Worm (Caenorhabditis elegans): Measurements from ENCODE around the gene spp-1.

- no peak for TF ChIP-seq unc-62 (GFP tag; optimal IDR thresholded peaks at IDR 0.05)
- TF ChIP-seq nhr-77 (tag; optimal IDR thresholded peaks at IDR 0.05), result no peak
- TF ChIP-seq skn-1 (tag; optimal IDR thresholded peaks at IDR 0.05), result no peak
- no peak for TF ChIP-seq ZK546.5 (tag; optimal IDR thresholded peaks at IDR 0.05)
- no peak for TF ChIP-seq pha-4 (tag; optimal IDR thresholded peaks at IDR 0.05)
- no peak for TF ChIP-seq snpc-4 (tag; optimal IDR thresholded peaks at IDR 0.05)
- no peak for TF ChIP-seq nhr-23 (tag; optimal IDR thresholded peaks at IDR 0.05)
- no peak for TF ChIP-seq nhr-237 (tag; optimal IDR thresholded peaks at IDR 0.05)
- no peak for TF ChIP-seq aly-2 (tag; optimal IDR thresholded peaks at IDR 0.05)
- TF ChIP-seq pqm-1 (tag; optimal IDR thresholded peaks at IDR 0.05), result no peak
- no peak for TF ChIP-seq ceh-16 (tag; optimal IDR thresholded peaks at IDR 0.05)
- no peak for TF ChIP-seq eor-1 (tag; optimal IDR thresholded peaks at IDR 0.05)
Measured at ce11 chrIII:10341758-10342157, 13.7 kb downstream of the spp-1 start, which contains the start of gene tbx-9.
